Worm (Caenorhabditis elegans) whole organism, L1 larva: ENCODE results near the gene set-15.

Source experiments
- lin-39 ChIP-seq: fragments of 150-350 bp; optimal IDR thresholded peaks from 2 replicates; lab custom pipeline; 2014; ENCODE audit warnings: missing biosample characterization, missing genetic modification reagents, missing genetic modification characterization
- nhr-237 ChIP-seq: fragments of 150-350 bp; optimal IDR thresholded peaks from 2 replicates; lab custom pipeline; 2014; ENCODE audit warnings: missing biosample characterization, missing genetic modification characterization
- nhr-77 ChIP-seq: fragments of 150-350 bp; optimal IDR thresholded peaks from 2 replicates; lab custom pipeline; 2014; ENCODE audit warnings: missing biosample characterization, missing genetic modification characterization

- TF ChIP-seq nhr-237 (no peak), nhr-77 (no peak), lin-39 (tag; lab: Kevin White, UChicago) (no peak)
Measured at ce11 chrIV:4771792-4772191, 8.2 kb downstream of the set-15 start, which contains the start of gene R11E3.2.
